Worm (Caenorhabditis elegans) whole organism, L4/young adult: ENCODE data around the gene nas-3.

Experiments
- dao-5 ChIP-seq: sonication (generic microtip); optimal IDR thresholded peaks from 2 replicates; lab custom pipeline; 2016; ENCODE audit warnings: missing genotype, missing genetic modification characterization, moderate library complexity, missing compliant biosample characterization
- him-1 ChIP-seq: sonication (generic microtip); optimal IDR thresholded peaks from 2 replicates; lab custom pipeline; 2016; ENCODE audit warnings: missing genotype, missing genetic modification reagents, missing genetic modification characterization, missing compliant biosample characterization

DNA sequence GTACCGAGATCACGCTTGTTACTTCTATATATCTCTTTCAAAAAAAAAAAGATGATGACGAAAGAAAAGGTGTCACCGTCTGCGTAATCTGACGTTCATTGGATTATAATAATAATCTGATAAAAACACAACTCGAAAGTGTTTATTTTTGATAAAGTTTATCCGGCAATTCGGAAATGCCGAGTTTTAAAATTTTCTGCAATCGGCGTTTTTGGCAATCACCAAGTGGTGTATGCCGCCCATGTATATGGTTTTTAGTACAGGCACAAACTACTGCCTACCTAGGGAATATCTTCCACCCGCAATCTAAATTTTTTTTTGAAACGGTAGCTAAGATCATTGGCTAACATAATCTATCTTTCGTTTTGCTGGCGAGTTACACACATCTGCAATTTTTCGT is 4.0 kb upstream of the nas-3 start:
- no peak for TF ChIP-seq dao-5 (tag; lab: Kevin White, UChicago)
- no peak for TF ChIP-seq him-1 (tag; lab: Kevin White, UChicago)
